Fruit fly (Drosophila melanogaster) whole organism, embryonic: ENCODE measurements around the gene CG18749.

Experiments used
- Aef1 ChIP-seq: fragments of 200-800 bp; sonication (Bioruptor generic); IDR thresholded peaks from 3 replicates; pipeline ENCODE4 v1.3.6; 2022; ENCODE audit warnings: missing biosample characterization, missing genetic modification characterization
- CG11504 ChIP-seq: fragments of 200-800 bp; sonication (Bioruptor generic); optimal IDR thresholded peaks from 3 replicates; lab custom pipeline; 2019; ENCODE audit warnings: missing biosample characterization, mild to moderate bottlenecking, missing genetic modification characterization, moderate library complexity
- CG12155 ChIP-seq: fragments of 200-800 bp; sonication (Bioruptor generic); optimal IDR thresholded peaks from 3 replicates; lab custom pipeline; 2016; ENCODE audit warnings: missing biosample characterization, missing genetic modification characterization
- CG12659 ChIP-seq: fragments of 200-800 bp; sonication (Bioruptor generic); optimal IDR thresholded peaks from 3 replicates; lab custom pipeline; 2017; ENCODE audit warnings: mild to moderate bottlenecking, missing biosample characterization, missing genetic modification reagents, missing genetic modification characterization
- CG12942 ChIP-seq: fragments of 200-800 bp; sonication (Bioruptor generic); optimal IDR thresholded peaks from 3 replicates; lab custom pipeline; 2016; ENCODE audit warnings: missing biosample characterization, missing genetic modification characterization
- CG13894 ChIP-seq: fragments of 200-800 bp; sonication (Bioruptor generic); optimal IDR thresholded peaks from 3 replicates; lab custom pipeline; 2018; ENCODE audit warnings: missing biosample characterization, mild to moderate bottlenecking, missing genetic modification characterization, moderate library complexity
- CG14050 ChIP-seq: fragments of 200-800 bp; sonication (Bioruptor generic); IDR thresholded peaks from 3 replicates; pipeline ENCODE4 v1.3.6; 2022; ENCODE audit warnings: missing biosample characterization, missing genetic modification characterization
- CG14667 ChIP-seq: fragments of 200-800 bp; sonication (Bioruptor generic); IDR thresholded peaks from 2 replicates; pipeline ENCODE4 v1.3.6; 2022; ENCODE audit warnings: missing biosample characterization, missing genetic modification characterization
- CG15269 ChIP-seq: fragments of 200-800 bp; sonication (Bioruptor generic); optimal IDR thresholded peaks from 2 replicates; lab custom pipeline; 2018; ENCODE audit warnings: missing biosample characterization, mild to moderate bottlenecking, missing genetic modification characterization, moderate library complexity
- CG17568 ChIP-seq: fragments of 200-800 bp; sonication (Bioruptor generic); optimal IDR thresholded peaks from 2 replicates; lab custom pipeline; 2018; ENCODE audit warnings: missing biosample characterization, mild to moderate bottlenecking, missing genetic modification characterization, moderate library complexity
- CG1792 ChIP-seq: fragments of 200-800 bp; sonication (Bioruptor generic); optimal IDR thresholded peaks from 2 replicates; lab custom pipeline; 2016; ENCODE audit warnings: missing biosample characterization, missing genetic modification characterization
- CG2120 ChIP-seq: fragments of 200-800 bp; sonication (Bioruptor generic); optimal IDR thresholded peaks from 3 replicates; lab custom pipeline; 2016; ENCODE audit warnings: missing biosample characterization, missing genetic modification characterization
- CG31365 ChIP-seq: fragments of 200-800 bp; sonication (Bioruptor generic); optimal IDR thresholded peaks from 2 replicates; lab custom pipeline; 2018; ENCODE audit warnings: missing biosample characterization, mild to moderate bottlenecking, missing genetic modification characterization
- CG3407 ChIP-seq: fragments of 200-800 bp; sonication (Bioruptor generic); optimal IDR thresholded peaks from 2 replicates; lab custom pipeline; 2018; ENCODE audit warnings: missing biosample characterization, mild to moderate bottlenecking, missing genetic modification characterization
- CG34376 ChIP-seq: fragments of 200-800 bp; sonication (Bioruptor generic); optimal IDR thresholded peaks from 2 replicates; lab custom pipeline; 2018; ENCODE audit warnings: missing biosample characterization, mild to moderate bottlenecking, missing genetic modification characterization
- CG3726 ChIP-seq: fragments of 200-800 bp; sonication (Bioruptor generic); IDR thresholded peaks from 3 replicates; pipeline ENCODE4, ENCODE4 v1.3.6; 2022; ENCODE audit warnings: missing biosample characterization, missing genetic modification characterization
- CG4617 ChIP-seq: fragments of 200-800 bp; sonication (Bioruptor generic); optimal IDR thresholded peaks from 3 replicates; lab custom pipeline; 2016; ENCODE audit warnings: missing biosample characterization, missing genetic modification characterization, borderline replicate concordance
- CG7357 ChIP-seq: fragments of 200-800 bp; sonication (Bioruptor generic); IDR thresholded peaks from 3 replicates; pipeline ENCODE4 v1.3.6; 2022; ENCODE audit warnings: missing biosample characterization, missing genetic modification characterization
- CG8478 ChIP-seq: fragments of >200 bp; optimal IDR thresholded peaks from 2 replicates; lab custom pipeline; 2018
- CTCF ChIP-seq: fragments of 200-800 bp; sonication (Bioruptor generic); optimal IDR thresholded peaks from 2 replicates; lab custom pipeline; 2017; ENCODE audit warnings: missing biosample characterization, mild to moderate bottlenecking, missing genetic modification characterization, moderate library complexity
- Elba2 ChIP-seq: fragments of 200-800 bp; sonication (Bioruptor generic); optimal IDR thresholded peaks from 3 replicates; lab custom pipeline; 2016; ENCODE audit warnings: missing biosample characterization, missing genetic modification characterization
- GATAe ChIP-seq: fragments of 200-800 bp; sonication (Bioruptor generic); conservative IDR thresholded peaks from 2 replicates; pipeline ENCODE4 v1.3.6; 2022; ENCODE audit warnings: missing biosample characterization, missing genetic modification characterization
- HLH4C ChIP-seq: fragments of 200-800 bp; sonication (Bioruptor generic); IDR thresholded peaks from 3 replicates; pipeline ENCODE4 v1.3.6; 2022; ENCODE audit warnings: missing biosample characterization, missing genetic modification characterization; ENCODE audit not compliant: partially characterized antibody
- HmgD ChIP-seq: fragments of 200-800 bp; sonication (Bioruptor generic); optimal IDR thresholded peaks from 3 replicates; lab custom pipeline; 2016; ENCODE audit warnings: missing biosample characterization, missing genetic modification characterization
- NC2α ChIP-seq: fragments of 200-800 bp; sonication (Bioruptor generic); optimal IDR thresholded peaks from 2 replicates; lab custom pipeline; 2016; ENCODE audit warnings: missing biosample characterization, missing genetic modification characterization
- Optix ChIP-seq: fragments of 200-800 bp; sonication (Bioruptor generic); IDR thresholded peaks from 3 replicates; pipeline ENCODE4 v1.3.6; 2022; ENCODE audit warnings: missing biosample characterization, missing genetic modification characterization
- PHDP ChIP-seq: fragments of 200-800 bp; sonication (Bioruptor generic); optimal IDR thresholded peaks from 3 replicates; lab custom pipeline; 2018; ENCODE audit warnings: missing biosample characterization, mild to moderate bottlenecking, missing genetic modification characterization, moderate library complexity
- Sin3A ChIP-seq: fragments of >200 bp; optimal IDR thresholded peaks from 2 replicates; lab custom pipeline; 2018
- Six4 ChIP-seq: fragments of 200-800 bp; sonication (Bioruptor generic); optimal IDR thresholded peaks from 2 replicates; lab custom pipeline; 2016; ENCODE audit warnings: missing biosample characterization, missing genetic modification characterization
- Sox102F ChIP-seq: fragments of 200-800 bp; sonication (Bioruptor generic); optimal IDR thresholded peaks from 2 replicates; lab custom pipeline; 2018; ENCODE audit warnings: missing biosample characterization, mild to moderate bottlenecking, missing genetic modification characterization, moderate library complexity
- Ssrp ChIP-seq: fragments of 200-800 bp; sonication (Bioruptor generic); optimal IDR thresholded peaks from 2 replicates; lab custom pipeline; 2018; ENCODE audit warnings: missing biosample characterization, mild to moderate bottlenecking, missing genetic modification characterization, moderate library complexity
- al ChIP-seq: fragments of 200-800 bp; sonication (Bioruptor generic); IDR thresholded peaks from 2 replicates; pipeline ENCODE4 v1.3.6; 2022; ENCODE audit warnings: missing biosample characterization, missing genetic modification characterization
- cato ChIP-seq: fragments of 200-800 bp; sonication (Bioruptor generic); optimal IDR thresholded peaks from 2 replicates; lab custom pipeline; 2016; ENCODE audit warnings: missing biosample characterization, missing genetic modification characterization, borderline replicate concordance
- chinmo ChIP-seq: fragments of 200-800 bp; sonication (Bioruptor generic); IDR thresholded peaks from 4 replicates; pipeline ENCODE4 v1.3.6; 2022; ENCODE audit warnings: missing biosample characterization, missing genetic modification characterization; ENCODE audit not compliant: partially characterized antibody
- dpn ChIP-seq, 2 experiments: fragments of 200-800 bp; sonication (Bioruptor generic); optimal IDR thresholded peaks; 3 replicates each; lab custom pipeline; 2016; ENCODE audit warnings: missing biosample characterization in 2 of 2, missing genetic modification characterization in 2 of 2
- dysf ChIP-seq: fragments of 200-800 bp; sonication (Bioruptor generic); IDR thresholded peaks from 3 replicates; pipeline ENCODE4 v1.3.6; 2022; ENCODE audit warnings: missing biosample characterization, missing genetic modification characterization
- emc ChIP-seq: fragments of 200-800 bp; sonication (Bioruptor generic); optimal IDR thresholded peaks from 2 replicates; lab custom pipeline; 2016; ENCODE audit warnings: missing biosample characterization, missing genetic modification characterization
- fru ChIP-seq: fragments of >200 bp; optimal IDR thresholded peaks from 2 replicates; lab custom pipeline; 2017
- kay ChIP-seq: fragments of 200-800 bp; sonication (Bioruptor generic); optimal IDR thresholded peaks from 2 replicates; lab custom pipeline; 2016; ENCODE audit warnings: missing biosample characterization, missing genetic modification characterization
- prd ChIP-seq, 3 experiments: fragments of >200 bp in 2 of 3; fragments of 200-800 bp in 1 of 3; sonication (Bioruptor generic) in 1 of 3; optimal IDR thresholded peaks in 2 of 3; IDR thresholded peaks in 1 of 3; 2 replicates in 2 of 3; 3 replicates in 1 of 3; pipeline versions ENCODE4 v1.3.6 to Lab custom; 2017 to 2022; ENCODE audit warnings: missing biosample characterization in 1 of 3, missing genetic modification characterization in 1 of 3
- pum ChIP-seq: fragments of 200-800 bp; sonication (Bioruptor generic); optimal IDR thresholded peaks from 2 replicates; lab custom pipeline; 2016; ENCODE audit warnings: missing biosample characterization, missing genetic modification characterization
- shn ChIP-seq: fragments of 200-800 bp; sonication (Bioruptor generic); optimal IDR thresholded peaks from 3 replicates; lab custom pipeline; 2016; ENCODE audit warnings: missing biosample characterization, missing genetic modification characterization
- sim ChIP-seq: fragments of 200-800 bp; sonication (Bioruptor generic); IDR thresholded peaks from 2 replicates; pipeline ENCODE4 v1.3.6; 2022; ENCODE audit warnings: missing biosample characterization, missing genetic modification characterization
- slou ChIP-seq: fragments of 200-800 bp; sonication (Bioruptor generic); optimal IDR thresholded peaks from 3 replicates; lab custom pipeline; 2016; ENCODE audit warnings: missing biosample characterization, missing genetic modification characterization
- sug ChIP-seq: fragments of 200-800 bp; optimal IDR thresholded peaks from 2 replicates; lab custom pipeline; 2019; ENCODE audit warnings: missing biosample characterization, mild to moderate bottlenecking, missing genetic modification characterization, moderate library complexity
- trem ChIP-seq: fragments of 200-800 bp; optimal IDR thresholded peaks from 3 replicates; lab custom pipeline; 2019; ENCODE audit warnings: missing biosample characterization, mild to moderate bottlenecking, missing genetic modification characterization, moderate library complexity
- tup ChIP-seq: fragments of 200-800 bp; sonication (Bioruptor generic); optimal IDR thresholded peaks from 2 replicates; lab custom pipeline; 2016; ENCODE audit warnings: missing biosample characterization, mild to moderate bottlenecking, missing genetic modification characterization, moderate library complexity
- twi ChIP-seq: fragments of 200-800 bp; optimal IDR thresholded peaks from 2 replicates; lab custom pipeline; 2019; ENCODE audit warnings: missing biosample characterization, mild to moderate bottlenecking, missing genetic modification characterization, moderate library complexity
- tx ChIP-seq: fragments of 200-800 bp; sonication (Bioruptor generic); optimal IDR thresholded peaks from 2 replicates; lab custom pipeline; 2016; ENCODE audit warnings: missing biosample characterization, missing genetic modification characterization
- unpg ChIP-seq: fragments of 200-800 bp; sonication (Bioruptor generic); optimal IDR thresholded peaks from 3 replicates; lab custom pipeline; 2018; ENCODE audit warnings: missing biosample characterization, mild to moderate bottlenecking, missing genetic modification characterization, moderate library complexity
- vnd ChIP-seq: fragments of 200-800 bp; sonication (Bioruptor generic); IDR thresholded peaks from 3 replicates; pipeline ENCODE4 v1.3.6; 2022; ENCODE audit warnings: missing biosample characterization, missing genetic modification characterization; ENCODE audit not compliant: partially characterized antibody
- vvl ChIP-seq: fragments of 200-800 bp; sonication (Bioruptor generic); IDR thresholded peaks from 2 replicates; pipeline ENCODE4 v1.3.6; 2022; ENCODE audit warnings: missing biosample characterization, missing genetic modification characterization

Gene CG18749

DNA sequence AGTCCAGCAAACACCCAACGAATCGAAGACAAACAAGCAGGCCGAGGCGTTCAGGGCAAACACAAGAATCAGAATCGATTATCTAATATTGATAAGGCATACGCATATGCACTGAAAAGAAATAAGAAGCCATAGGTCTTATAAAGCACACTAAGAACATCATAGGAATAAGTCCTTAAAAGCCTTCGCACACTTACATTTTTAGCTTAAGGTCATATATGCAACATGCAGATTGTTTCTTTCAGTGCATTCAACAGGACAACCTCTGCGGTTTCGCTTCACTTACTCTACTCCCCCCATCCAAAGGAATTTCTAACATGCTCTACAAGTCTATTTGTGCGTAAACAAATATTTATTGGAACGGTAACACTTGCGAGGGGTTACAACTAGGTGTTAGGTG lies 31.3 kb upstream of the CG18749 start (continued):
- peak; percentile 52 for TF ChIP-seq shn (GFP tag; lab: Kevin White, UChicago)
- no peak for TF ChIP-seq CG12942 (GFP tag; lab: Kevin White, UChicago)
- no peak for TF ChIP-seq HLH4C (GFP tag; lab: Robert Waterston, UW)
- peak; percentile 55 for TF ChIP-seq CG11504 (tag; lab: Kevin White, UChicago)
- no peak for TF ChIP-seq Aef1 (GFP tag; lab: Robert Waterston, UW)
- TF ChIP-seq CG34376 (GFP tag; lab: Kevin White, UChicago): no peak
- TF ChIP-seq sim: peak; percentile 43; the same call in 1 of the 2 replicates
- peak; percentile 1 for TF ChIP-seq CG1792
- no peak for TF ChIP-seq Sin3A (lab: Kevin White, UChicago)
- TF ChIP-seq cato (GFP tag; lab: Kevin White, UChicago): peak; percentile 40
- no peak for TF ChIP-seq CG13894 (tag; lab: Kevin White, UChicago)
- no peak for TF ChIP-seq CG14050 (GFP tag; lab: Robert Waterston, UW)
- TF ChIP-seq CG14667: peak; percentile 54; the same call in 1 of the 2 replicates
- TF ChIP-seq twi: peak; percentile 44
- no peak for TF ChIP-seq kay (GFP tag; lab: Kevin White, UChicago)
- TF ChIP-seq GATAe (GFP tag; lab: Robert Waterston, UW): no peak; the same call in 1 of the 2 replicates
- peak; percentile 19 for TF ChIP-seq CG12659 (GFP tag; lab: Kevin White, UChicago)
- TF ChIP-seq CG31365 (tag; lab: Kevin White, UChicago): no peak
- peak; percentile 60 for TF ChIP-seq unpg (GFP tag; lab: Kevin White, UChicago)
- TF ChIP-seq Six4 (GFP tag; lab: Kevin White, UChicago): no peak
- TF ChIP-seq Optix (GFP tag; lab: Robert Waterston, UW): peak; percentile 54; the same call in 1 of the 3 replicates
- no peak for TF ChIP-seq sug (tag; lab: Kevin White, UChicago)
- TF ChIP-seq CG3726 (GFP tag; lab: Robert Waterston, UW): no peak
- TF ChIP-seq CG17568 (GFP tag; lab: Kevin White, UChicago): no peak
- no peak for TF ChIP-seq CG8478 (lab: Kevin White, UChicago)
- no peak for TF ChIP-seq slou (GFP tag; lab: Kevin White, UChicago)
- no peak for TF ChIP-seq CG2120 (GFP tag; lab: Kevin White, UChicago)
- peak; percentile 8 for TF ChIP-seq CG4617 (GFP tag; lab: Kevin White, UChicago)
- no peak for TF ChIP-seq CTCF (GFP tag; lab: Kevin White, UChicago)
- TF ChIP-seq prd (optimal IDR thresholded peaks at IDR 0.05; lab: Kevin White, UChicago): no peak
- peak; percentile 86 for TF ChIP-seq prd (GFP tag; IDR thresholded peaks at IDR 0.05; lab: Robert Waterston, UW)
- TF ChIP-seq NC2α (GFP tag; lab: Kevin White, UChicago): peak; percentile 13
- no peak for TF ChIP-seq Elba2 (GFP tag; lab: Kevin White, UChicago)
- TF ChIP-seq vnd (GFP tag; lab: Robert Waterston, UW): no peak
- TF ChIP-seq CG12155: no peak
- peak; percentile 14 for TF ChIP-seq tx
- TF ChIP-seq CG7357 (GFP tag; lab: Robert Waterston, UW): peak; percentile 53; the same call in 1 of the 3 replicates
- TF ChIP-seq tup (GFP tag; lab: Kevin White, UChicago): peak; percentile 8
- TF ChIP-seq CG15269: no peak
- TF ChIP-seq vvl (GFP tag; lab: Robert Waterston, UW): peak; percentile 84
- TF ChIP-seq al (GFP tag; lab: Robert Waterston, UW): no peak
- TF ChIP-seq HmgD (GFP tag; lab: Kevin White, UChicago): no peak
- TF ChIP-seq chinmo (GFP tag; lab: Robert Waterston, UW): no peak
- peak; percentile 35 for TF ChIP-seq PHDP
- TF ChIP-seq fru (lab: Kevin White, UChicago): no peak
- TF ChIP-seq trem (tag; lab: Kevin White, UChicago): peak; percentile 44
- 0 out of 3 replicates have a peak, but pooled peaks have one; percentile 42 for TF ChIP-seq dysf (GFP tag; lab: Robert Waterston, UW)
- peak; percentile 58 for TF ChIP-seq Ssrp (tag; lab: Kevin White, UChicago)
- TF ChIP-seq pum (GFP tag; lab: Kevin White, UChicago): peak; percentile 14
- no peak for TF ChIP-seq emc (GFP tag; lab: Kevin White, UChicago)
- peak; percentile 31 to 44 for TF ChIP-seq dpn (GFP tag; optimal IDR thresholded peaks at IDR 0.05; lab: Kevin White, UChicago)
- TF ChIP-seq Sox102F (GFP tag; lab: Kevin White, UChicago): peak; percentile 60
- TF ChIP-seq CG3407 (GFP tag; lab: Kevin White, UChicago): peak; percentile 50
